Worm (Caenorhabditis elegans): Measurements from ENCODE around the gene F13A2.4.

The F13A2.4 gene

DNA sequence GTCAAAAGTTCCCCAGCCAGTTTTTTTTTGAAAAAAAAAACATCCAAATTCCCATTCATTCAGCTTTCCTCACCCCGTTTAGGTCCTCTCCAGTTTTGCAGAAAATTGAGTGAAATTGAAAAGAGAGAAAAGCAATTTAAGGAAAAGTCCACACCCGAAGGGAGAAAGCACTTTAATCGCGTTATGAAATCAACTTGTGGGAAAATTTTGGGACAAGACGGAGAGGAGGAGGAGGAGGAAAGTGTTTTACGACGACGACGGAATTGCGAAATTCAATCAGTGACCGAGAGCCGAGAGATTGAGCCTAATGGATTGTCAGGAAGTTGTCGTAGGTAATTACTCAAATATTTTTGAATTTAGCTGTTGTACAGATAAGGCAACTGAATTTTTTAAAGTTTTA lies 42.6 kb downstream of the F13A2.4 start:
- TF ChIP-seq mep-1 (tag; optimal IDR thresholded peaks at IDR 0.05) = peak; percentile 7
- peak in 2 of 3 experiments; percentile 15 to 56 for TF ChIP-seq ceh-82 (tag; optimal IDR thresholded peaks at IDR 0.05)
- TF ChIP-seq unc-130 (tag; optimal IDR thresholded peaks at IDR 0.05) = no peak
- no peak for TF ChIP-seq lin-35 (GFP tag; optimal IDR thresholded peaks at IDR 0.05)
- TF ChIP-seq nhr-47 (tag; optimal IDR thresholded peaks at IDR 0.05) = peak; percentile 22
- peak; percentile 21 for TF ChIP-seq irx-1 (tag; optimal IDR thresholded peaks at IDR 0.05)
- peak; percentile 93 for TF ChIP-seq blmp-1 (tag; optimal IDR thresholded peaks at IDR 0.05)
- peak in 1 of 2 experiments; percentile 36 for TF ChIP-seq lsy-2 (tag; optimal IDR thresholded peaks at IDR 0.05)
- peak; percentile 49 for TF ChIP-seq ceh-8 (GFP tag; optimal IDR thresholded peaks at IDR 0.05)
- TF ChIP-seq nhr-11 (tag; optimal IDR thresholded peaks at IDR 0.05) = no peak
- no peak for TF ChIP-seq C34B4.2 (tag; optimal IDR thresholded peaks at IDR 0.05)
- no peak for TF ChIP-seq unc-62 (GFP tag; optimal IDR thresholded peaks at IDR 0.05)
- TF ChIP-seq skn-1 (tag; optimal IDR thresholded peaks at IDR 0.05) = peak; percentile 38
- peak; percentile 36 for TF ChIP-seq ces-1 (GFP tag; optimal IDR thresholded peaks at IDR 0.05)
- peak; percentile 64 for TF ChIP-seq tbx-2 (tag; optimal IDR thresholded peaks at IDR 0.05)
- TF ChIP-seq lin-14 (GFP tag; optimal IDR thresholded peaks at IDR 0.05) = peak; percentile 80
- TF ChIP-seq nhr-71 (tag; optimal IDR thresholded peaks at IDR 0.05) = peak; percentile 46
- TF ChIP-seq rnt-1 (tag; optimal IDR thresholded peaks at IDR 0.05) = peak; percentile 6
- no peak for TF ChIP-seq lin-39 (tag; optimal IDR thresholded peaks at IDR 0.05)

DNA sequence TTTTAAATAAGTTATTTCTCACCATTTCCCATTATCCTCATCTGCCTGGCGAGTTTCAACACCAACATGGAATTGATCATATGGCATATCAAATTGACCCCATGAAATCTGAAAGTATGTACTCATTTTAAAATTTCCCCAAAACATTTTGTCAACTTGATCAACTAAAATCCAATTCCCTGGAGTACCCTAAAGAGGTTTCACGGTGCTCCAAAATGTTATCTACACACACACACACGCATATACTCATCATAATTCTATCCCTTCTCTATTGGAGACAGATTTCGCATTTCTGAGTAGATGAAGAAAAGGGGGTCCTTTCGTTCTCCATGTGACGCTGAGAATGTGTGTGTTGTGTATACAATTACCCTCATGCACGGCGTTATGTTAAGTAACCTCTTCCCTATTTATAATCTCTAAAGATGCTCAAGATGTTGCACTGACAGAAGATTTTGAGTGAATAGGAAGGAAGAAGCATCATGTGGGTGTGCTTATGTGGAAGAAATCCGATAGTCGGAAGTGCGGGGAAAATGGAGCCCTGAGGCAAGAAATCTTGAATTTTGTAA lies 43.9 kb downstream of the F13A2.4 start:
- peak; percentile 24 for TF ChIP-seq nhr-71 (tag; optimal IDR thresholded peaks at IDR 0.05)
- no peak for TF ChIP-seq nhr-47 (tag; optimal IDR thresholded peaks at IDR 0.05)
- peak; percentile 52 for TF ChIP-seq lin-14 (GFP tag; optimal IDR thresholded peaks at IDR 0.05)

Measured in whole organism, L1 larva.